Fruit fly (Drosophila melanogaster) whole organism, embryonic: Measurements from ENCODE around the gene Ing5.

Experiments
- Aef1 ChIP-seq: fragments of 200-800 bp; sonication (Bioruptor generic); IDR thresholded peaks from 3 replicates; pipeline ENCODE4 v1.3.6; 2022; ENCODE audit warnings: missing biosample characterization, missing genetic modification characterization
- Atf6 ChIP-seq: fragments of 200-800 bp; sonication (Bioruptor generic); IDR thresholded peaks from 2 replicates; pipeline ENCODE4 v1.3.6; 2022; ENCODE audit warnings: missing biosample characterization, missing genetic modification characterization
- Awh ChIP-seq: fragments of 200-800 bp; sonication (Bioruptor generic); IDR thresholded peaks from 2 replicates; pipeline ENCODE4, ENCODE4 v1.3.6; 2022; ENCODE audit warnings: missing biosample characterization, missing genetic modification characterization
- C15 ChIP-seq: fragments of 200-800 bp; sonication (Bioruptor generic); IDR thresholded peaks from 3 replicates; pipeline ENCODE4 v1.3.6; 2022; ENCODE audit warnings: missing biosample characterization, missing genetic modification characterization
- CG10366 ChIP-seq: fragments of 200-800 bp; sonication (Bioruptor generic); IDR thresholded peaks from 2 replicates; pipeline ENCODE4 v1.3.6; 2022; ENCODE audit warnings: missing biosample characterization, missing genetic modification characterization
- CG10543 ChIP-seq: fragments of 200-800 bp; sonication (Bioruptor generic); optimal IDR thresholded peaks from 3 replicates; lab custom pipeline; 2017; ENCODE audit warnings: missing biosample characterization, mild to moderate bottlenecking, missing genetic modification characterization, moderate library complexity
- CG11560 ChIP-seq: fragments of 200-800 bp; sonication (Bioruptor generic); IDR thresholded peaks from 3 replicates; pipeline ENCODE4 v1.3.6; 2022; ENCODE audit warnings: missing biosample characterization, missing genetic modification characterization
- CG11723 ChIP-seq: fragments of 200-800 bp; sonication (Bioruptor generic); optimal IDR thresholded peaks from 2 replicates; lab custom pipeline; 2017; ENCODE audit warnings: missing biosample characterization, mild to moderate bottlenecking, missing genetic modification characterization
- CG12071 ChIP-seq: fragments of 200-800 bp; sonication (Bioruptor generic); optimal IDR thresholded peaks from 3 replicates; lab custom pipeline; 2018; ENCODE audit warnings: missing biosample characterization, mild to moderate bottlenecking, missing genetic modification characterization
- CG12155 ChIP-seq: fragments of 200-800 bp; sonication (Bioruptor generic); optimal IDR thresholded peaks from 3 replicates; lab custom pipeline; 2016; ENCODE audit warnings: missing biosample characterization, missing genetic modification characterization
- CG13123 ChIP-seq: fragments of 200-800 bp; sonication (Bioruptor generic); optimal IDR thresholded peaks from 2 replicates; lab custom pipeline; 2016; ENCODE audit warnings: missing biosample characterization, missing genetic modification characterization
- CG13296 ChIP-seq: fragments of 200-800 bp; sonication (Bioruptor generic); optimal IDR thresholded peaks from 3 replicates; lab custom pipeline; 2018; ENCODE audit warnings: missing biosample characterization, mild to moderate bottlenecking, missing genetic modification characterization
- CG13775 ChIP-seq: fragments of 200-800 bp; sonication (Bioruptor generic); optimal IDR thresholded peaks from 3 replicates; lab custom pipeline; 2017; ENCODE audit warnings: missing biosample characterization, mild to moderate bottlenecking, missing genetic modification characterization
- CG13894 ChIP-seq: fragments of 200-800 bp; sonication (Bioruptor generic); optimal IDR thresholded peaks from 3 replicates; lab custom pipeline; 2018; ENCODE audit warnings: missing biosample characterization, mild to moderate bottlenecking, missing genetic modification characterization, moderate library complexity
- CG14014 ChIP-seq: fragments of 200-800 bp; sonication (Bioruptor generic); IDR thresholded peaks from 2 replicates; pipeline ENCODE4 v1.3.6; 2022; ENCODE audit warnings: missing biosample characterization, missing genetic modification characterization
- CG15479 ChIP-seq: fragments of 200-800 bp; sonication (Bioruptor generic); optimal IDR thresholded peaks from 3 replicates; lab custom pipeline; 2019; ENCODE audit warnings: missing biosample characterization, mild to moderate bottlenecking, missing genetic modification characterization, moderate library complexity
- CG1647 ChIP-seq: fragments of 200-800 bp; sonication (Bioruptor generic); optimal IDR thresholded peaks from 3 replicates; lab custom pipeline; 2016; ENCODE audit warnings: missing biosample characterization, missing genetic modification characterization
- CG16815 ChIP-seq: fragments of 200-800 bp; sonication (Bioruptor generic); optimal IDR thresholded peaks from 3 replicates; lab custom pipeline; 2017; ENCODE audit warnings: missing biosample characterization, mild to moderate bottlenecking, missing genetic modification characterization
- CG17568 ChIP-seq: fragments of 200-800 bp; sonication (Bioruptor generic); optimal IDR thresholded peaks from 2 replicates; lab custom pipeline; 2018; ENCODE audit warnings: missing biosample characterization, mild to moderate bottlenecking, missing genetic modification characterization, moderate library complexity
- CG4360 ChIP-seq: fragments of 200-800 bp; sonication (Bioruptor generic); IDR thresholded peaks from 2 replicates; pipeline ENCODE4 v1.3.6; 2022; ENCODE audit warnings: missing biosample characterization, missing genetic modification characterization
- CG43689 ChIP-seq: fragments of 200-800 bp; sonication (Bioruptor generic); IDR thresholded peaks from 2 replicates; pipeline ENCODE4 v1.3.6; 2022; ENCODE audit warnings: missing biosample characterization, missing genetic modification characterization
- CG4424 ChIP-seq: fragments of 200-800 bp; sonication (Bioruptor generic); optimal IDR thresholded peaks from 3 replicates; lab custom pipeline; 2016; ENCODE audit warnings: missing biosample characterization, missing genetic modification characterization
- CG5180 ChIP-seq: fragments of 200-800 bp; sonication (Bioruptor generic); optimal IDR thresholded peaks from 3 replicates; lab custom pipeline; 2017; ENCODE audit warnings: missing biosample characterization, missing genetic modification characterization, mild to moderate bottlenecking, moderate library complexity, missing genetic modification reagents
- CG6175 ChIP-seq: fragments of 200-800 bp; sonication (Bioruptor generic); IDR thresholded peaks from 3 replicates; pipeline ENCODE4 v1.3.6; 2022; ENCODE audit warnings: missing biosample characterization, missing genetic modification characterization
- CG6272 ChIP-seq: fragments of 200-800 bp; sonication (Bioruptor generic); IDR thresholded peaks from 2 replicates; pipeline ENCODE4 v1.3.6; 2022; ENCODE audit warnings: missing biosample characterization, missing genetic modification characterization
- CG6683 ChIP-seq: fragments of 200-800 bp; sonication (Bioruptor generic); optimal IDR thresholded peaks from 2 replicates; lab custom pipeline; 2017; ENCODE audit warnings: missing biosample characterization, mild to moderate bottlenecking, missing genetic modification characterization, missing genetic modification reagents
- CG7839 ChIP-seq: fragments of 200-800 bp; sonication (Bioruptor generic); optimal IDR thresholded peaks from 3 replicates; lab custom pipeline; 2018; ENCODE audit warnings: missing biosample characterization, mild to moderate bottlenecking, missing genetic modification characterization, moderate library complexity
- CkIIα-i1 ChIP-seq: fragments of 200-800 bp; sonication (Bioruptor generic); IDR thresholded peaks from 2 replicates; pipeline ENCODE4 v1.3.6; 2022; ENCODE audit warnings: missing biosample characterization, missing genetic modification characterization
- Dp ChIP-seq: fragments of 200-800 bp; sonication (Bioruptor generic); optimal IDR thresholded peaks from 2 replicates; lab custom pipeline; 2018; ENCODE audit warnings: missing biosample characterization, mild to moderate bottlenecking, missing genetic modification characterization, moderate library complexity
- Ets97D ChIP-seq: fragments of 200-800 bp; sonication (Bioruptor generic); optimal IDR thresholded peaks from 3 replicates; lab custom pipeline; 2016; ENCODE audit warnings: missing biosample characterization, missing genetic modification characterization
- Lpt ChIP-seq: fragments of >200 bp; optimal IDR thresholded peaks from 2 replicates; lab custom pipeline; 2018; ENCODE audit warnings: missing biosample characterization, missing genetic modification characterization
- Max ChIP-seq: fragments of 200-800 bp; sonication (Bioruptor generic); optimal IDR thresholded peaks from 2 replicates; lab custom pipeline; 2016; ENCODE audit warnings: missing biosample characterization, mild to moderate bottlenecking, missing genetic modification characterization
- Mes4 ChIP-seq: fragments of 200-800 bp; sonication (Bioruptor generic); optimal IDR thresholded peaks from 2 replicates; lab custom pipeline; 2016; ENCODE audit warnings: missing biosample characterization, missing genetic modification characterization
- Nf-YC ChIP-seq: fragments of 200-800 bp; optimal IDR thresholded peaks from 3 replicates; lab custom pipeline; 2019; ENCODE audit warnings: missing biosample characterization, mild to moderate bottlenecking, missing genetic modification characterization, moderate library complexity
- PHDP ChIP-seq: fragments of 200-800 bp; sonication (Bioruptor generic); optimal IDR thresholded peaks from 3 replicates; lab custom pipeline; 2018; ENCODE audit warnings: missing biosample characterization, mild to moderate bottlenecking, missing genetic modification characterization, moderate library complexity
- Rfx ChIP-seq: fragments of 200-800 bp; sonication (Bioruptor generic); IDR thresholded peaks from 2 replicates; pipeline ENCODE4 v1.3.6; 2022; ENCODE audit warnings: missing biosample characterization, missing genetic modification characterization
- Scr ChIP-seq: fragments of 200-800 bp; sonication (Bioruptor generic); IDR thresholded peaks from 2 replicates; pipeline ENCODE4 v1.3.6; 2022; ENCODE audit warnings: missing biosample characterization, missing genetic modification characterization; ENCODE audit not compliant: partially characterized antibody
- Sry-β ChIP-seq: fragments of 200-800 bp; sonication (Bioruptor generic); optimal IDR thresholded peaks from 2 replicates; lab custom pipeline; 2018; ENCODE audit warnings: missing biosample characterization, mild to moderate bottlenecking, missing genetic modification characterization, moderate library complexity
- Xbp1 ChIP-seq: fragments of 200-800 bp; sonication (Bioruptor generic); optimal IDR thresholded peaks from 3 replicates; lab custom pipeline; 2016; ENCODE audit warnings: missing biosample characterization, mild to moderate bottlenecking, missing genetic modification characterization
- ci ChIP-seq: fragments of 200-800 bp; sonication (Bioruptor generic); IDR thresholded peaks from 3 replicates; pipeline ENCODE4 v1.3.6; 2022; ENCODE audit warnings: missing biosample characterization, missing genetic modification characterization
- corto ChIP-seq: fragments of 200-800 bp; sonication (Bioruptor generic); optimal IDR thresholded peaks from 2 replicates; lab custom pipeline; 2016; ENCODE audit warnings: missing biosample characterization, mild to moderate bottlenecking, missing genetic modification characterization, moderate library complexity
- dan ChIP-seq: fragments of 200-800 bp; sonication (Bioruptor generic); IDR thresholded peaks from 2 replicates; pipeline ENCODE4 v1.3.6; 2022; ENCODE audit warnings: missing biosample characterization, missing genetic modification characterization
- dati ChIP-seq: fragments of 200-800 bp; sonication (Bioruptor generic); IDR thresholded peaks from 2 replicates; pipeline ENCODE4 v1.3.6; 2022; ENCODE audit warnings: missing biosample characterization, missing genetic modification characterization
- eyg ChIP-seq: fragments of 200-800 bp; sonication (Bioruptor generic); optimal IDR thresholded peaks from 3 replicates; lab custom pipeline; 2016; ENCODE audit warnings: missing biosample characterization, missing genetic modification characterization
- pb ChIP-seq: fragments of 200-800 bp; sonication (Bioruptor generic); optimal IDR thresholded peaks from 3 replicates; lab custom pipeline; 2016; ENCODE audit warnings: missing biosample characterization, missing genetic modification characterization
- ro ChIP-seq: fragments of 200-800 bp; sonication (Bioruptor generic); IDR thresholded peaks from 2 replicates; pipeline ENCODE4 v1.3.6; 2022; ENCODE audit warnings: missing biosample characterization, missing genetic modification characterization
- schlank ChIP-seq: fragments of 200-800 bp; sonication (Bioruptor generic); optimal IDR thresholded peaks from 2 replicates; lab custom pipeline; 2018; ENCODE audit warnings: missing biosample characterization, mild to moderate bottlenecking, missing genetic modification characterization
- tin ChIP-seq: fragments of 200-800 bp; sonication (Bioruptor generic); optimal IDR thresholded peaks from 3 replicates; lab custom pipeline; 2016; ENCODE audit warnings: missing biosample characterization, missing genetic modification characterization
- ttk ChIP-seq: fragments of 200-800 bp; sonication (Bioruptor generic); IDR thresholded peaks from 2 replicates; pipeline ENCODE4 v2.1.2; 2022; ENCODE audit warnings: missing biosample characterization, missing genetic modification characterization
- zfh2 ChIP-seq: fragments of 200-800 bp; sonication (Bioruptor generic); optimal IDR thresholded peaks from 2 replicates; lab custom pipeline; 2016; ENCODE audit warnings: missing biosample characterization, missing genetic modification characterization

Gene Ing5

dm6 chr2L:13414525-13415481 lies 27.7 kb upstream of the Ing5 start, which contains the start of the genes CG16956, CG42784 and CG43850 (continued):
- TF ChIP-seq ttk (GFP tag; lab: Robert Waterston, UW), result peak; percentile 41; the same call in 1 of the 2 replicates
- no peak for TF ChIP-seq eyg (GFP tag; lab: Kevin White, UChicago)
- peak; percentile 97 for TF ChIP-seq Ets97D (GFP tag; lab: Kevin White, UChicago)
- TF ChIP-seq corto (GFP tag; lab: Kevin White, UChicago), result no peak
- no peak for TF ChIP-seq Xbp1 (GFP tag; lab: Kevin White, UChicago)
- TF ChIP-seq Dp (GFP tag; lab: Kevin White, UChicago), result no peak
- TF ChIP-seq pb (GFP tag; lab: Kevin White, UChicago), result no peak
- TF ChIP-seq CG6683 (GFP tag; lab: Kevin White, UChicago), result peak; percentile 63
- TF ChIP-seq Scr (GFP tag; lab: Robert Waterston, UW), result no peak
- TF ChIP-seq Mes4, result peak; percentile 23
- TF ChIP-seq CG1647 (GFP tag; lab: Kevin White, UChicago), result no peak
- TF ChIP-seq CG11723 (GFP tag; lab: Kevin White, UChicago), result peak; percentile 42
- peak; percentile 64 for TF ChIP-seq Atf6 (GFP tag; lab: Robert Waterston, UW)
- no peak for TF ChIP-seq Lpt (GFP tag; lab: Kevin White, UChicago)
- no peak for TF ChIP-seq CG13123
- no peak for TF ChIP-seq Max
- peak; percentile 89 for TF ChIP-seq CG12071
- no peak for TF ChIP-seq CG11560
- TF ChIP-seq PHDP (tag; lab: Kevin White, UChicago), result peak; percentile 66
- TF ChIP-seq schlank (tag; lab: Kevin White, UChicago), result peak; percentile 89
- no peak for TF ChIP-seq CkIIα-i1 (GFP tag; lab: Robert Waterston, UW)
- TF ChIP-seq zfh2 (GFP tag; lab: Kevin White, UChicago), result no peak
- TF ChIP-seq dati (GFP tag; lab: Robert Waterston, UW), result no peak
- no peak for TF ChIP-seq C15 (GFP tag; lab: Robert Waterston, UW)
- TF ChIP-seq CG13775 (GFP tag; lab: Kevin White, UChicago), result peak; percentile 56
- peak; percentile 56 for TF ChIP-seq CG7839 (tag; lab: Kevin White, UChicago)
- TF ChIP-seq CG10543 (GFP tag; lab: Kevin White, UChicago), result peak; percentile 83
- TF ChIP-seq Aef1 (GFP tag; lab: Robert Waterston, UW), result no peak
- no peak for TF ChIP-seq CG14014 (GFP tag; lab: Robert Waterston, UW)
- no peak for TF ChIP-seq Awh
- no peak for TF ChIP-seq CG4424 (GFP tag; lab: Kevin White, UChicago)
- TF ChIP-seq tin (GFP tag; lab: Kevin White, UChicago), result no peak
- TF ChIP-seq dan, result no peak
- no peak for TF ChIP-seq ro (GFP tag; lab: Robert Waterston, UW)
- no peak for TF ChIP-seq CG16815 (GFP tag; lab: Kevin White, UChicago)
- no peak for TF ChIP-seq CG12155 (GFP tag; lab: Kevin White, UChicago)
- TF ChIP-seq CG6272 (GFP tag; lab: Robert Waterston, UW), result no peak
- TF ChIP-seq CG15479 (GFP tag; lab: Kevin White, UChicago), result no peak
- TF ChIP-seq Sry-β (GFP tag; lab: Kevin White, UChicago), result no peak
- no peak for TF ChIP-seq CG6175 (GFP tag; lab: Robert Waterston, UW)
- TF ChIP-seq CG43689 (GFP tag; lab: Robert Waterston, UW), result peak; percentile 46; the same call in 1 of the 2 replicates
- peak; percentile 74 for TF ChIP-seq CG13894
- no peak for TF ChIP-seq CG10366
- TF ChIP-seq CG17568, result peak; percentile 87
- TF ChIP-seq ci (GFP tag; lab: Robert Waterston, UW), result peak; percentile 85
- TF ChIP-seq Rfx, result peak; percentile 69
- peak; percentile 51 for TF ChIP-seq CG5180 (GFP tag; lab: Kevin White, UChicago)
- peak; percentile 90 for TF ChIP-seq CG13296 (GFP tag; lab: Kevin White, UChicago)
- no peak for TF ChIP-seq CG4360 (GFP tag; lab: Robert Waterston, UW)
- peak; percentile 49 for TF ChIP-seq Nf-YC (tag; lab: Kevin White, UChicago)
